Fruit fly (Drosophila melanogaster) whole organism, wandering third instar larva: ENCODE data around the gene AP-2alpha.

Experiments
- Abd-B ChIP-seq: fragments of >200 bp; optimal IDR thresholded peaks from 2 replicates; lab custom pipeline; 2017; ENCODE audit warnings: missing biosample characterization, missing genetic modification characterization
- HLH106 ChIP-seq: fragments of 200-800 bp; optimal IDR thresholded peaks from 3 replicates; lab custom pipeline; 2019; ENCODE audit warnings: missing biosample characterization, mild to moderate bottlenecking, missing genetic modification characterization, moderate library complexity
- Sp1 ChIP-seq: fragments of 200-800 bp; sonication (Bioruptor generic); optimal IDR thresholded peaks from 3 replicates; lab custom pipeline; 2019; ENCODE audit warnings: missing biosample characterization, mild to moderate bottlenecking, missing genetic modification characterization, moderate library complexity
- lola ChIP-seq: fragments of >200 bp; optimal IDR thresholded peaks from 2 replicates; lab custom pipeline; 2017; ENCODE audit warnings: missing biosample characterization, missing genetic modification characterization
- pan ChIP-seq: fragments of >200 bp; optimal IDR thresholded peaks from 2 replicates; lab custom pipeline; 2017
- psq ChIP-seq: fragments of 200-800 bp; sonication (Bioruptor generic); optimal IDR thresholded peaks from 3 replicates; lab custom pipeline; 2017; ENCODE audit warnings: missing biosample characterization, mild to moderate bottlenecking, missing genetic modification characterization, moderate library complexity
- sv ChIP-seq: fragments of 200-800 bp; sonication (Bioruptor generic); optimal IDR thresholded peaks from 3 replicates; lab custom pipeline; 2016; ENCODE audit warnings: missing biosample characterization, missing genetic modification characterization

DNA sequence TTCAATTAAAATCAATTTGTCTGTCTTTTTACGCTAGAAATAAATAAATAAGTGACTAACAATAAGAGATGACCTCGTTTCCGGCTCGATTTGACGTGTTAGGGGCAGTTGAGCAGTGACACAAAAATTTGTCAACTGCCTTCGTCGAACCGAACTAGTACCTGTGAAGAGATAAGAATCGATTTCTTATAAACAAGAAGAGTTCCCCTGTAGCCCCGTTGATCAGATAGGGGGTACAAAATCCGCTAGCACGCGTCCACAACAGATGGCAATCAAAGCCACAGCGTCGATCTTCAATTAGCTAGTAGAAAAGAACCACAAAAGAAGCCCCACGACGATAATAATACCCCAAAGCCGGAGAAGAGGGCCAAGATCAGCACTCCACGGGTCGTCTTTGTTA, 42.8 kb downstream of the AP-2alpha start:
- no peak for TF ChIP-seq HLH106 (tag; lab: Kevin White, UChicago)
- TF ChIP-seq lola, result no peak
- TF ChIP-seq Sp1 (GFP tag; lab: Kevin White, UChicago), result no peak
- TF ChIP-seq psq (GFP tag; lab: Kevin White, UChicago), result no peak
- TF ChIP-seq pan (lab: Kevin White, UChicago), result no peak
- TF ChIP-seq Abd-B (GFP tag; lab: Kevin White, UChicago), result no peak
- TF ChIP-seq sv (GFP tag; lab: Kevin White, UChicago), result no peak
